Worm (Caenorhabditis elegans): ENCODE results near the gene F15H10.5.

The F15H10.5 gene

DNA sequence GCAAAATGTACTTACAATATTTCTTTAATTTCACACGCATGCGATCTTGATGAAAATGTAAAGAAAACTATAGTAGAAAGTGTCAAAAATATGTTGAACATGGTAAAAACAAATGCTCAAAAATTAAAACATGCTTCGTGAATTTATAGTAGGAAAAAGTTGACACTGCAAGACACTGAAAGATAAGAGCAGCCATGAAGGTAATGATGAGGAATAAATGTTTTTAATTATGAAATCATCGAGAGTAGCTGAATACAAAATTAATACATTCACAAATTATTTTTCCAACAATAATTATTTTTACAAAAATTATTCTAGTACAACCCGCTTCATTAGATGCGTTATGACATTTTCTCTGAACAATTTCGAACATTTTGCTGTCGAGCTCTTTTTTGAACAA is 1.9 kb downstream of the F15H10.5 start, which contains the start of gene F15H10.10:
TSS of gene F15H10.10 (minus strand) at position 101 of the 400 bp plus-strand sequence.
- TF ChIP-seq nhr-11 (tag; optimal IDR thresholded peaks at IDR 0.05) (no peak), nhr-25 (tag; optimal IDR thresholded peaks at IDR 0.05) (no peak), hmg-11 (tag; optimal IDR thresholded peaks at IDR 0.05) (no peak), nhr-76 (tag; optimal IDR thresholded peaks at IDR 0.05) (no peak), elt-3 (tag; optimal IDR thresholded peaks at IDR 0.05) (no peak), pha-4 (tag; optimal IDR thresholded peaks at IDR 0.05) (no peak), ceh-82 (tag; optimal IDR thresholded peaks at IDR 0.05) (no peak), ztf-11 (tag; optimal IDR thresholded peaks at IDR 0.05) (no peak), fkh-10 (GFP tag; optimal IDR thresholded peaks at IDR 0.05) (no peak), skn-1 (tag; optimal IDR thresholded peaks at IDR 0.05) (no peak), R02D3.7 (tag; optimal IDR thresholded peaks at IDR 0.05) (no peak), ama-1 (optimal IDR thresholded peaks at IDR 0.05) (no peak), tbx-2 (tag; optimal IDR thresholded peaks at IDR 0.05) (no peak), elt-2 (tag; optimal IDR thresholded peaks at IDR 0.05) (no peak), ztf-4 (tag; optimal IDR thresholded peaks at IDR 0.05) (no peak), pqm-1 (tag; optimal IDR thresholded peaks at IDR 0.05) (no peak)

DNA sequence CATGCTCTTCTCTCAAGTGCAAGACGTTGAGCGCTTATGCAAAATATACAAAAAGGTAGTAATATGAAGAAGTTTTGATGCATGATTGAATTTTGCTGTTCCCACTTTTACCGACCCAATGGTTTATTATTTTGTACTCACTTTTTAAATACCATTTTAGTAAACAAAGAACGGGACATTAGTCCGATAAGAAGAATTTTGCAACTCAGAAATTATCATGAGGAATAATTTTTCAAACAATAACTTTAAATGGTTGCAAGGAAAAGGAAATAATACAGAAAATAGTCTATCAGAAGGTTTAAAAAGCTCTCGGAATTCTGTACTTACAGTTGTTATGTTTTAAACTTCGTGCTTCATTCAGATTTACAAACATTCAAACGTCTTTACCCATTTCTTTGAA is 4.3 kb downstream of the F15H10.5 start, which contains the start of gene F15H10.9:
TSS of gene F15H10.9 (minus strand) at position 101 of the 400 bp plus-strand sequence.
- no peak for TF ChIP-seq egl-27 (tag; optimal IDR thresholded peaks at IDR 0.05)
- TF ChIP-seq skn-1 (tag; optimal IDR thresholded peaks at IDR 0.05) = no peak
- TF ChIP-seq lin-39 (tag; optimal IDR thresholded peaks at IDR 0.05) = no peak
- TF ChIP-seq ZK546.5 (tag; optimal IDR thresholded peaks at IDR 0.05) = no peak
- no peak for TF ChIP-seq unc-62 (GFP tag; optimal IDR thresholded peaks at IDR 0.05)
- TF ChIP-seq pha-4 (tag; optimal IDR thresholded peaks at IDR 0.05) = no peak
- no peak for TF ChIP-seq nhr-12 (tag; optimal IDR thresholded peaks at IDR 0.05)
- no peak for TF ChIP-seq unc-39 (tag; optimal IDR thresholded peaks at IDR 0.05)
- no peak for TF ChIP-seq ceh-16 (tag; optimal IDR thresholded peaks at IDR 0.05)
- no peak for TF ChIP-seq ztf-11 (tag; optimal IDR thresholded peaks at IDR 0.05)
- TF ChIP-seq snpc-4 (tag; optimal IDR thresholded peaks at IDR 0.05) = no peak
- TF ChIP-seq elt-2 (tag; optimal IDR thresholded peaks at IDR 0.05) = no peak
- no peak for TF ChIP-seq nhr-43 (tag; optimal IDR thresholded peaks at IDR 0.05; ENCODE audit: poor library complexity, severe bottlenecking)
- no peak for TF ChIP-seq sea-2 (GFP tag; optimal IDR thresholded peaks at IDR 0.05)
- no peak for TF ChIP-seq pqm-1 (tag; optimal IDR thresholded peaks at IDR 0.05)
- no peak for TF ChIP-seq tbx-2 (tag; optimal IDR thresholded peaks at IDR 0.05)

DNA sequence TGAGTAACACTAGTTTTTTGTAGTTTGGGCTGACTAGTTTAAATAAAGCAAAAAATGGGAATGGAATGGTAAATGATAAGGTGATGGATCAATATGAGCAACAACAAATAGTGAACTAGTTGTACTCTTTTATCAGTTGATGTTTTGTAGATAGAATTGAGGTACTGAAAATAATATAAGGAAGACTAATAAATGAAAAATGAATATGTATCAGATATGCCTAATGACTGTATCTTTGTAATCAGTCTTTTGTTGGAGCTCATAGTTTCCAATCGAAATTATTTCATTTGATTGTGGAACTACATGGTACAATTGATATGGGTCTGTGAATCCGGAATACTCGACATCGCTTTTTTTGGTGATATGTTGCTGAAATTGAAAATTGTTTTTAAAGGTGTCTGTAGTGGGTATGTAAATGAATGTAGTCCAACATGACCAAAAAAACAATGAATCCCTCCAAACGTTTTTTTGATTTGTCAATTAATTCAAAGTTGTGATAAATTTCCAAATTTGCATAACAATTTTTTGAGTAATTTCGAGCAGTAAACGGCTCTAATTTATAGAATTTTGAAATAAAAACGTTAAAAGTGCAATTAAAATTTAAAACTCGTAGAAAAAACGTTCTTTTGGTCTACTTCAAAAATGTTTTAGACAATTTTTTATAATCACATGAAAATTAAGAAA is 8.7 kb downstream of the F15H10.5 start, which contains the start of gene F15H10.12:
TSS of gene F15H10.12 (minus strand) at position 51 of the 684 bp plus-strand sequence.
- TF ChIP-seq pha-4 (tag; optimal IDR thresholded peaks at IDR 0.05) (no peak), skn-1 (tag; optimal IDR thresholded peaks at IDR 0.05) (no peak), lin-39 (tag; optimal IDR thresholded peaks at IDR 0.05) (no peak)

- TF ChIP-seq nhr-11 (tag; optimal IDR thresholded peaks at IDR 0.05) (no peak), nhr-237 (tag; optimal IDR thresholded peaks at IDR 0.05) (no peak), elt-1 (tag; optimal IDR thresholded peaks at IDR 0.05) (no peak), lin-39 (tag; optimal IDR thresholded peaks at IDR 0.05) (no peak), lin-15B (tag; optimal IDR thresholded peaks at IDR 0.05) (no peak), ceh-28 (tag; optimal IDR thresholded peaks at IDR 0.05) (no peak), nhr-76 (tag; optimal IDR thresholded peaks at IDR 0.05) (no peak), unc-39 (tag; optimal IDR thresholded peaks at IDR 0.05) (no peak), elt-2 (tag; optimal IDR thresholded peaks at IDR 0.05) (no peak), R02D3.7 (tag; optimal IDR thresholded peaks at IDR 0.05) (no peak), fkh-2 (tag; optimal IDR thresholded peaks at IDR 0.05) (no peak), nhr-67 (tag; optimal IDR thresholded peaks at IDR 0.05) (no peak), eor-1 (tag; optimal IDR thresholded peaks at IDR 0.05) (no peak), lsy-12 (tag; optimal IDR thresholded peaks at IDR 0.05) (no peak), aly-2 (tag; optimal IDR thresholded peaks at IDR 0.05) (no peak), nhr-25 (tag; optimal IDR thresholded peaks at IDR 0.05) (no peak), nhr-43 (tag; optimal IDR thresholded peaks at IDR 0.05; ENCODE audit: poor library complexity, severe bottlenecking) (no peak)
Measured at ce11 chrV:10406313-10406712, 12.5 kb downstream of the F15H10.5 start, which contains the start of gene F15H10.7. F15H10.7 (minus strand) TSS chrV:10406413.

Measured in whole organism, L3 larva.